Fruit fly (Drosophila melanogaster) whole organism, adult: ENCODE data around the gene CG31468.
A peak's percentile ranks its signal among the peaks of the same experiment; 100 is the strongest.

Experiments used
- CG11617 ChIP-seq: fragments of 200-800 bp; sonication (Bioruptor generic); optimal IDR thresholded peaks from 2 replicates; lab custom pipeline; 2017; ENCODE audit warnings: mild to moderate bottlenecking, missing biosample characterization, missing genetic modification reagents, missing genetic modification characterization
- CG12768 ChIP-seq: fragments of 200-800 bp; sonication (Bioruptor generic); optimal IDR thresholded peaks from 2 replicates; lab custom pipeline; 2017; ENCODE audit warnings: missing biosample characterization, missing genetic modification characterization, mild to moderate bottlenecking, moderate library complexity, missing genetic modification reagents
- CG14711 ChIP-seq: fragments of 200-800 bp; sonication (Bioruptor generic); optimal IDR thresholded peaks from 2 replicates; lab custom pipeline; 2018; ENCODE audit warnings: missing biosample characterization, mild to moderate bottlenecking, missing genetic modification characterization, moderate library complexity
- CG1620 ChIP-seq: fragments of 200-800 bp; sonication (Bioruptor generic); optimal IDR thresholded peaks from 2 replicates; lab custom pipeline; 2016; ENCODE audit warnings: missing biosample characterization, missing genetic modification characterization
- CG7101 ChIP-seq: fragments of 200-800 bp; sonication (Bioruptor generic); optimal IDR thresholded peaks from 2 replicates; lab custom pipeline; 2018; ENCODE audit warnings: missing biosample characterization, mild to moderate bottlenecking, missing genetic modification characterization, moderate library complexity
- Clk ChIP-seq: fragments of 200-800 bp; sonication (Bioruptor generic); optimal IDR thresholded peaks from 2 replicates; lab custom pipeline; 2017; ENCODE audit warnings: missing biosample characterization, missing genetic modification characterization
- Mnt ChIP-seq: fragments of 200-800 bp; sonication (Bioruptor generic); optimal IDR thresholded peaks from 2 replicates; lab custom pipeline; 2016; ENCODE audit warnings: missing biosample characterization, mild to moderate bottlenecking, missing genetic modification characterization
- kay ChIP-seq: fragments of 200-800 bp; sonication (Bioruptor generic); peaks from one replicate; lab custom pipeline; 2016; ENCODE audit warnings: missing biosample characterization, missing genetic modification characterization, borderline replicate concordance
- pad ChIP-seq: fragments of 200-800 bp; sonication (Bioruptor generic); optimal IDR thresholded peaks from 3 replicates; lab custom pipeline; 2017; ENCODE audit warnings: missing biosample characterization, missing genetic modification characterization, mild to moderate bottlenecking, moderate library complexity, missing genetic modification reagents

DNA sequence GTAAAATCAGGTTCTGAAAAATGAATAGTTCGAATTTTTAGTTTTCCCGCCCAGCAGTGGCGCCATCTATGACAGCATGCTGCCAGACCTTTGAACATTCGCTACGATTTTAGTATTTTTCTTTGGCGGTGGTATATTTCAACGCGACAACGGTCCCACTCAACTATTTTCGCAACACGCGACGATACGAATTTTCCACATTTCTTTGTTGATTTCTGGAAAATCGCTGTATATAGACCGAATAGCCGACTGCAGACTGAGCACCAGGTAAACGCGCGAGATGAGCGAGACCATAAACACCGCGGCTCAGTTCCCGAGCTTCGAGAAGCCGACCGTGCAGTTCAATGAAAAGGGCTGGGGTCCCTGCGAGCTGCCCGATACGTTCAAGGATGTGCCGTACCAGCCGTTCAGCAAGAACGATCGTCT lies 20.2 kb downstream of the CG31468 start, which contains the start of gene eIF3d1:
- TF ChIP-seq CG1620 (GFP tag; lab: Kevin White, UChicago), result peak; percentile 55
- TF ChIP-seq Clk, result no peak
- no peak for TF ChIP-seq kay (GFP tag; lab: Kevin White, UChicago)
- no peak for TF ChIP-seq CG14711 (tag; lab: Kevin White, UChicago)
- TF ChIP-seq CG12768 (GFP tag; lab: Kevin White, UChicago), result no peak
- peak; percentile 94 for TF ChIP-seq Mnt (GFP tag; lab: Kevin White, UChicago)
- TF ChIP-seq CG11617 (GFP tag; lab: Kevin White, UChicago), result no peak
- no peak for TF ChIP-seq CG7101 (tag; lab: Kevin White, UChicago)
- no peak for TF ChIP-seq pad (GFP tag; lab: Kevin White, UChicago)
